Worm (Caenorhabditis elegans) whole organism, L4 larva: ENCODE measurements around the gene pptr-2.

Experiments used
- T20F7.1 ChIP-seq: fragments of 200-800 bp; sonication (Bioruptor generic); optimal IDR thresholded peaks from 2 replicates; lab custom pipeline; 2018; ENCODE audit warnings: mild to moderate bottlenecking, missing genetic modification characterization, missing compliant biosample characterization
- Y48G9A.11 ChIP-seq: fragments of 200-800 bp; sonication (Bioruptor generic); IDR thresholded peaks from 2 replicates; pipeline ENCODE4 v1.3.6; 2022; ENCODE audit warnings: missing genetic modification reagents, missing genetic modification characterization, missing compliant biosample characterization
- ceh-28 ChIP-seq: fragments of 150-350 bp; optimal IDR thresholded peaks from 2 replicates; lab custom pipeline; 2014; ENCODE audit warnings: missing biosample characterization, missing genetic modification reagents, missing genetic modification characterization
- ces-1 ChIP-seq: fragments of 150-350 bp; sonication (generic microtip); optimal IDR thresholded peaks from 4 replicates; lab custom pipeline; 2014; ENCODE audit warnings: missing biosample characterization, missing genetic modification reagents, missing genetic modification characterization
- daf-16 ChIP-seq, 3 experiments: sonication (generic microtip); optimal IDR thresholded peaks; 2 replicates each; lab custom pipeline; 2016 to 2017; ENCODE audit warnings: missing genetic modification characterization in 3 of 3, missing genetic modification reagents in 3 of 3, mild to moderate bottlenecking in 2 of 3, missing compliant biosample characterization in 2 of 3, missing biosample characterization in 1 of 3, moderate library complexity in 1 of 3
- dmd-9 ChIP-seq: fragments of 200-800 bp; sonication (Bioruptor generic); IDR thresholded peaks from 2 replicates; pipeline ENCODE4 v1.3.6; 2022; ENCODE audit warnings: missing genetic modification reagents, missing genetic modification characterization, missing compliant biosample characterization
- dpl-1 ChIP-seq: fragments of 150-350 bp; optimal IDR thresholded peaks from 2 replicates; lab custom pipeline; 2014; ENCODE audit warnings: missing biosample characterization, missing genetic modification reagents, missing genetic modification characterization
- egl-27 ChIP-seq: sonication (generic microtip); optimal IDR thresholded peaks from 3 replicates; lab custom pipeline; 2017; ENCODE audit warnings: missing biosample characterization, missing genetic modification reagents, missing genetic modification characterization
- fkh-10 ChIP-seq: fragments of 150-350 bp; optimal IDR thresholded peaks from 2 replicates; lab custom pipeline; 2014; ENCODE audit warnings: missing biosample characterization, missing genetic modification reagents, missing genetic modification characterization
- gei-8 ChIP-seq: fragments of 200-800 bp; sonication (Bioruptor generic); optimal IDR thresholded peaks from 2 replicates; lab custom pipeline; 2018; ENCODE audit warnings: mild to moderate bottlenecking, missing genetic modification characterization, missing compliant biosample characterization
- hlh-30 ChIP-seq: sonication (generic microtip); optimal IDR thresholded peaks from 2 replicates; lab custom pipeline; 2017; ENCODE audit warnings: antibody characterized with exemption, mild to moderate bottlenecking, missing genetic modification characterization, missing compliant biosample characterization; ENCODE audit not compliant: insufficient read depth
- hmg-1.1 ChIP-seq: fragments of 200-800 bp; sonication (Bioruptor generic); IDR thresholded peaks from 2 replicates; pipeline ENCODE4 v1.3.6; 2022; ENCODE audit warnings: missing genetic modification reagents, missing genetic modification characterization, missing compliant biosample characterization
- lim-7 ChIP-seq: fragments of 200-800 bp; sonication (Bioruptor generic); IDR thresholded peaks from 2 replicates; pipeline ENCODE4 v1.3.6; 2022; ENCODE audit warnings: missing genetic modification characterization, missing compliant biosample characterization
- lin-15B ChIP-seq: fragments of 150-350 bp; sonication (generic microtip); optimal IDR thresholded peaks from 3 replicates; lab custom pipeline; 2014; ENCODE audit warnings: missing biosample characterization, missing genetic modification characterization
- lin-38 ChIP-seq: fragments of 200-800 bp; sonication (Bioruptor generic); IDR thresholded peaks from 2 replicates; pipeline ENCODE4 v1.3.6; 2022; ENCODE audit warnings: missing genetic modification reagents, missing genetic modification characterization, missing compliant biosample characterization
- lin-39 ChIP-seq: fragments of 150-350 bp; optimal IDR thresholded peaks from 2 replicates; lab custom pipeline; 2014; ENCODE audit warnings: missing biosample characterization, missing genetic modification reagents, missing genetic modification characterization
- lir-3 ChIP-seq: sonication (generic microtip); optimal IDR thresholded peaks from 2 replicates; lab custom pipeline; 2016; ENCODE audit warnings: mild to moderate bottlenecking, missing genetic modification characterization, missing compliant biosample characterization
- lsy-2 ChIP-seq, 2 experiments: fragments of 150-350 bp in 1 of 2; sonication (generic microtip) in 1 of 2; optimal IDR thresholded peaks; 2 replicates each; lab custom pipeline; 2014 to 2017; ENCODE audit warnings: missing biosample characterization in 2 of 2, missing genetic modification characterization in 2 of 2
- madf-5 ChIP-seq, 2 experiments: fragments of 200-800 bp; sonication (Bioruptor generic); IDR thresholded peaks; 2 replicates each; pipeline ENCODE4 v1.3.6; 2022; ENCODE audit warnings: missing compliant biosample characterization in 2 of 2, missing genetic modification characterization in 2 of 2
- madf-9 ChIP-seq: fragments of 200-800 bp; sonication (Bioruptor generic); conservative IDR thresholded peaks from 2 replicates; pipeline ENCODE4 v1.3.6; 2022; ENCODE audit warnings: missing genetic modification reagents, missing genetic modification characterization, missing compliant biosample characterization
- mdl-1 ChIP-seq, 2 experiments: fragments of 150-350 bp in 1 of 2; sonication (generic microtip) in 1 of 2; optimal IDR thresholded peaks; 2 replicates each; lab custom pipeline; 2014 to 2017; ENCODE audit warnings: missing biosample characterization in 2 of 2, missing genetic modification characterization in 2 of 2
- mep-1 ChIP-seq: fragments of 150-350 bp; sonication (generic microtip); optimal IDR thresholded peaks from 3 replicates; lab custom pipeline; 2014; ENCODE audit warnings: missing biosample characterization, missing genetic modification characterization
- nhr-102 ChIP-seq: sonication (generic microtip); optimal IDR thresholded peaks from 2 replicates; lab custom pipeline; 2016; ENCODE audit warnings: mild to moderate bottlenecking, missing genetic modification characterization, moderate library complexity, missing compliant biosample characterization
- nhr-25 ChIP-seq: sonication (generic microtip); optimal IDR thresholded peaks from 2 replicates; lab custom pipeline; 2017; ENCODE audit warnings: missing genetic modification characterization, mild to moderate bottlenecking, missing compliant biosample characterization, antibody characterized with exemption, moderate library complexity, borderline replicate concordance; ENCODE audit not compliant: insufficient read depth
- nhr-28 ChIP-seq: fragments of 150-350 bp; optimal IDR thresholded peaks from 2 replicates; lab custom pipeline; 2014; ENCODE audit warnings: missing biosample characterization, missing genetic modification characterization
- nhr-41 ChIP-seq: fragments of 200-800 bp; sonication (Bioruptor generic); IDR thresholded peaks from 2 replicates; pipeline ENCODE4 v1.3.6; 2022; ENCODE audit warnings: missing genetic modification reagents, missing genetic modification characterization, missing compliant biosample characterization
- nhr-42 ChIP-seq: fragments of 200-800 bp; sonication (Bioruptor generic); IDR thresholded peaks from 2 replicates; pipeline ENCODE4 v1.3.6; 2022; ENCODE audit warnings: missing genetic modification characterization, missing compliant biosample characterization
- nhr-6 ChIP-seq: fragments of 150-350 bp; optimal IDR thresholded peaks from 2 replicates; lab custom pipeline; 2014; ENCODE audit warnings: missing biosample characterization, missing genetic modification characterization
- nhr-76 ChIP-seq: fragments of 150-350 bp; optimal IDR thresholded peaks from 2 replicates; lab custom pipeline; 2014; ENCODE audit warnings: missing biosample characterization, missing genetic modification characterization
- nhr-77 ChIP-seq: fragments of 150-350 bp; optimal IDR thresholded peaks from 2 replicates; lab custom pipeline; 2014; ENCODE audit warnings: missing biosample characterization, missing genetic modification characterization
- pha-4 ChIP-seq, 2 experiments: fragments of 150-350 bp in 1 of 2; fragments of 200-800 bp in 1 of 2; sonication (Bioruptor generic) in 1 of 2; IDR thresholded peaks in 1 of 2; optimal IDR thresholded peaks in 1 of 2; 2 replicates each; pipeline versions ENCODE4 v1.3.6 to Lab custom; 2014 to 2022; ENCODE audit warnings: missing genetic modification characterization in 2 of 2, missing genetic modification reagents in 2 of 2, missing biosample characterization in 1 of 2, missing compliant biosample characterization in 1 of 2
- php-3 ChIP-seq: fragments of 200-800 bp; sonication (Bioruptor generic); IDR thresholded peaks from 2 replicates; pipeline ENCODE4 v1.3.6; 2022; ENCODE audit warnings: missing genetic modification reagents, missing genetic modification characterization, missing compliant biosample characterization
- pqm-1 ChIP-seq: sonication (generic microtip); optimal IDR thresholded peaks from 2 replicates; lab custom pipeline; 2017; ENCODE audit warnings: missing biosample characterization, missing genetic modification characterization
- rbr-2 ChIP-seq: sonication (generic microtip); optimal IDR thresholded peaks from 2 replicates; lab custom pipeline; 2016; ENCODE audit warnings: missing genotype, missing genetic modification characterization, missing compliant biosample characterization
- set-16 ChIP-seq: fragments of 200-800 bp; sonication (Bioruptor generic); IDR thresholded peaks from 2 replicates; pipeline ENCODE4 v1.3.6; 2022; ENCODE audit warnings: missing genetic modification reagents, missing genetic modification characterization, missing compliant biosample characterization
- snpc-1.2 ChIP-seq: fragments of 200-800 bp; sonication (Bioruptor generic); IDR thresholded peaks from 2 replicates; pipeline ENCODE4 v1.3.6; 2022; ENCODE audit warnings: missing genetic modification reagents, missing genetic modification characterization, missing compliant biosample characterization
- unc-130 ChIP-seq: sonication (generic microtip); optimal IDR thresholded peaks from 2 replicates; lab custom pipeline; 2016; ENCODE audit warnings: missing genetic modification reagents, missing genetic modification characterization, missing compliant biosample characterization
- vab-7 ChIP-seq: fragments of 200-800 bp; sonication (Bioruptor generic); IDR thresholded peaks from 2 replicates; pipeline ENCODE4 v1.3.6; 2022; ENCODE audit warnings: missing genetic modification reagents, missing genetic modification characterization, missing compliant biosample characterization
- zfp-2 ChIP-seq: sonication (generic microtip); optimal IDR thresholded peaks from 2 replicates; lab custom pipeline; 2016; ENCODE audit warnings: mild to moderate bottlenecking, missing genetic modification characterization, missing compliant biosample characterization
- zfp-3 ChIP-seq: fragments of 200-800 bp; sonication (Bioruptor generic); conservative IDR thresholded peaks from 2 replicates; pipeline ENCODE4 v1.3.6; 2022; ENCODE audit warnings: missing genetic modification reagents, missing genetic modification characterization, missing compliant biosample characterization
- ztf-11 ChIP-seq: fragments of 150-350 bp; optimal IDR thresholded peaks from 2 replicates; lab custom pipeline; 2014; ENCODE audit warnings: missing biosample characterization, missing genetic modification characterization

pptr-2 gene

ce11 chrV:11000650-11001049 lies 34.1 kb downstream of the pptr-2 start, which contains the start of gene isy-1:
Gene isy-1 (minus strand): TSS chrV:11000699.
- TF ChIP-seq T20F7.1 (GFP tag; lab: Kevin White, UChicago) (peak; percentile 96), dmd-9 (GFP tag; lab: Robert Waterston, UW) (no peak), ceh-28 (tag; lab: Kevin White, UChicago) (no peak), Y48G9A.11 (peak; percentile 86), rbr-2 (tag; lab: Kevin White, UChicago) (peak; percentile 16), lin-15B (tag; lab: Kevin White, UChicago) (peak; percentile 34), nhr-28 (tag; lab: Kevin White, UChicago) (peak; percentile 53), nhr-77 (tag; lab: Kevin White, UChicago) (peak; percentile 60), hlh-30 (tag; lab: Kevin White, UChicago) (peak; percentile 54), madf-5 (GFP tag; IDR thresholded peaks at IDR 0.05; lab: Robert Waterston, UW) (no peak), gei-8 (no peak), hmg-1.1 (GFP tag; lab: Robert Waterston, UW) (0 out of 2 replicates have a peak, but pooled peaks have one; percentile 18), nhr-6 (tag; lab: Kevin White, UChicago) (peak; percentile 70), php-3 (GFP tag; lab: Robert Waterston, UW) (no peak), lsy-2 (tag; optimal IDR thresholded peaks at IDR 0.05; lab: Kevin White, UChicago) (peak in 1 of 2 experiments; percentile 86), zfp-2 (tag; lab: Kevin White, UChicago) (no peak), pha-4 (GFP tag; IDR thresholded peaks at IDR 0.05; lab: Robert Waterston, UW) (no peak), pha-4 (tag; optimal IDR thresholded peaks at IDR 0.05; lab: Kevin White, UChicago) (peak; percentile 13), daf-16 (GFP tag; optimal IDR thresholded peaks at IDR 0.05; lab: Kevin White, UChicago) (no peak), daf-16 (tag; optimal IDR thresholded peaks at IDR 0.05; lab: Kevin White, UChicago) (peak; percentile 19), ces-1 (GFP tag; lab: Kevin White, UChicago) (peak; percentile 32), lin-38 (peak; percentile 89), dpl-1 (GFP tag; lab: Kevin White, UChicago) (peak; percentile 94), mep-1 (no peak)

- TF ChIP-seq vab-7 (GFP tag; lab: Robert Waterston, UW): no peak
- TF ChIP-seq egl-27 (tag; lab: Kevin White, UChicago): no peak
- no peak for TF ChIP-seq lim-7
- TF ChIP-seq nhr-76 (tag; lab: Kevin White, UChicago): no peak
- TF ChIP-seq nhr-42: no peak
- no peak for TF ChIP-seq nhr-28 (tag; lab: Kevin White, UChicago)
- TF ChIP-seq, all 104 proteins: peak for 0
Measured at ce11 chrV:10998797-10999196, 35.9 kb downstream of the pptr-2 start, which contains the start of gene F53B7.7. Gene F53B7.7 (plus strand): TSS chrV:10999097.

ce11 chrV:10991789-10992188 lies 42.9 kb downstream of the pptr-2 start, which contains the start of gene frpr-9:
Gene frpr-9 (plus strand): TSS chrV:10992089.
- TF ChIP-seq lim-7 (no peak), nhr-77 (tag; lab: Kevin White, UChicago) (no peak), pha-4 (GFP tag; IDR thresholded peaks at IDR 0.05; lab: Robert Waterston, UW) (no peak), pha-4 (tag; optimal IDR thresholded peaks at IDR 0.05; lab: Kevin White, UChicago) (no peak), nhr-102 (tag; lab: Kevin White, UChicago) (no peak), lir-3 (tag; lab: Kevin White, UChicago) (no peak), pqm-1 (tag; lab: Kevin White, UChicago) (no peak), unc-130 (GFP tag; lab: Kevin White, UChicago) (no peak), nhr-41 (GFP tag; lab: Robert Waterston, UW) (no peak), vab-7 (GFP tag; lab: Robert Waterston, UW) (no peak), lin-39 (tag; lab: Kevin White, UChicago) (no peak), zfp-3 (GFP tag; lab: Robert Waterston, UW) (no peak), ztf-11 (tag; lab: Kevin White, UChicago) (no peak), lin-15B (tag; lab: Kevin White, UChicago) (no peak), mdl-1 (tag; optimal IDR thresholded peaks at IDR 0.05; lab: Kevin White, UChicago) (no peak), set-16 (no peak), snpc-1.2 (no peak), madf-9 (GFP tag; lab: Robert Waterston, UW) (no peak), fkh-10 (GFP tag; lab: Kevin White, UChicago) (no peak), nhr-25 (tag; lab: Kevin White, UChicago) (no peak)
